Fruit fly (Drosophila melanogaster): Measurements from ENCODE around the gene CG9886.
A peak's percentile ranks its signal among the peaks of the same experiment; 100 is the strongest.

CG9886 gene

DNA sequence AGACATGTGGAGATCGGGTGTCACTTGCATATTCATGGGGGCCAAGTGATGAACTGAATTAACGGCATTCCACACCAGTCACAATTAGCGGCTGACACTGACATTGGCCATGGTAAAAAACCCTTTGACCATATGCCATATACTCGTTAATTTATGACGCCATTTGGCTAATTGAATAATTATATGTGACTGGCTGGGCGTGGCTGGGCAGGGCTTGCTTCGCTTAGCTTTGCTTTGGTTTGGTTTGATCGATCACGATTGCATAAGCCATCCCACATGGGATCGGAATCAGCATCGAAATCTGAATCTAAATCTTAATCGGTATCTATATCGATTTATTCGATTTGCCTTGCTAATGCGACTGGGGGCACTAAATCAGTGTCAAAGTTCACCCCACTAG is 9.0 kb downstream of the CG9886 start:
- no peak for TF ChIP-seq cic (GFP tag; optimal IDR thresholded peaks at IDR 0.05)
- TF ChIP-seq Mnt (GFP tag; optimal IDR thresholded peaks at IDR 0.05), result no peak
- no peak for TF ChIP-seq Hr96 (GFP tag; optimal IDR thresholded peaks at IDR 0.05)
- TF ChIP-seq CG33017 (tag; optimal IDR thresholded peaks at IDR 0.05), result no peak
- TF ChIP-seq tj (GFP tag; optimal IDR thresholded peaks at IDR 0.05), result no peak
- TF ChIP-seq kay (GFP tag; ENCODE audit: borderline replicate concordance), result peak; percentile 52
- TF ChIP-seq Crg-1 (GFP tag; optimal IDR thresholded peaks at IDR 0.05), result no peak
- TF ChIP-seq CG11617 (GFP tag; optimal IDR thresholded peaks at IDR 0.05), result no peak

- TF ChIP-seq CG11617 (GFP tag; optimal IDR thresholded peaks at IDR 0.05) (no peak), pad (GFP tag; optimal IDR thresholded peaks at IDR 0.05) (no peak), toe (GFP tag; optimal IDR thresholded peaks at IDR 0.05) (no peak), bab1 (GFP tag; optimal IDR thresholded peaks at IDR 0.05) (no peak), cnc (optimal IDR thresholded peaks at IDR 0.05) (no peak), cic (GFP tag; optimal IDR thresholded peaks at IDR 0.05) (no peak), Crg-1 (GFP tag; optimal IDR thresholded peaks at IDR 0.05) (no peak), CG7045 (GFP tag; optimal IDR thresholded peaks at IDR 0.05) (no peak), CG33017 (tag; optimal IDR thresholded peaks at IDR 0.05) (no peak), ovo (GFP tag; optimal IDR thresholded peaks at IDR 0.05) (no peak)
Observed at dm6 chr2L:2430251-2430650, 9.6 kb downstream of the CG9886 start.

- no peak for TF ChIP-seq kay (GFP tag; ENCODE audit: borderline replicate concordance)
- TF ChIP-seq Clk (GFP tag; optimal IDR thresholded peaks at IDR 0.05), result no peak
- TF ChIP-seq CG7045 (GFP tag; optimal IDR thresholded peaks at IDR 0.05), result no peak
- no peak for TF ChIP-seq CG11617 (GFP tag; optimal IDR thresholded peaks at IDR 0.05)
- no peak for TF ChIP-seq CG12768 (GFP tag; optimal IDR thresholded peaks at IDR 0.05)
- no peak for TF ChIP-seq CG33017 (tag; optimal IDR thresholded peaks at IDR 0.05)
- no peak for TF ChIP-seq CG7101 (tag; optimal IDR thresholded peaks at IDR 0.05)
- no peak for TF ChIP-seq pad (GFP tag; optimal IDR thresholded peaks at IDR 0.05)
- no peak for TF ChIP-seq tj (GFP tag; optimal IDR thresholded peaks at IDR 0.05)
- no peak for TF ChIP-seq Crg-1 (GFP tag; optimal IDR thresholded peaks at IDR 0.05)
- TF ChIP-seq cic (GFP tag; optimal IDR thresholded peaks at IDR 0.05), result no peak
- no peak for TF ChIP-seq CG14711 (tag; optimal IDR thresholded peaks at IDR 0.05)
Observed at dm6 chr2L:2432809-2433493, 12.3 kb downstream of the CG9886 start.

DNA sequence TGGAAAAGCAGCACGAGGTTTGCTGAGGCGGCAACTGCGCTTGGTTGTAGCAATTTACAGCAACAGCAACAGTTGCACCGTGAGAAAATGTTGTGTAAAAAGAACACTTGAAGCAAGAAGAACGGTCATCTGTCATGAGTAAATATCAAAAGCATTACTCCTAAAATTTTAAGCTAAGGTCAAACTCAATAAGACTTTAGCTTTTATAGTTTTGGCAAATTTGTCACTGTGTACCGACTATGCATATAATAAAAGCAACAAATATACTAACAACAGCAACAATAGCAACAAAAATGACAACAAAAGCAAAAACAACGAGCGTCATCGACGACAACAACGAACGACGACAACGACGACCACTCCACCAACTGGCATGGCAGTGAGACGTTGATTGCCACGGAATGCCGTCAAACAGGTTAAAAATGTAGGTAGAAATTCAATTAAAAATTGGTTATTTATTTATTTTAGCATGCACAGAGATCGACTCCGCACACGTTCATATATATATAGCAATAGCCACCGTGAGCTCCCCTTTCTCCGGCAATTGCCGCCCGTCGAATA is 12.9 kb downstream of the CG9886 start:
- TF ChIP-seq CG12768 (GFP tag; optimal IDR thresholded peaks at IDR 0.05) (peak; percentile 57), Clk (GFP tag; optimal IDR thresholded peaks at IDR 0.05) (peak; percentile 20), CG7045 (GFP tag; optimal IDR thresholded peaks at IDR 0.05) (peak; percentile 74), CG7101 (tag; optimal IDR thresholded peaks at IDR 0.05) (peak; percentile 60), tj (GFP tag; optimal IDR thresholded peaks at IDR 0.05) (peak; percentile 10), Hr96 (GFP tag; optimal IDR thresholded peaks at IDR 0.05) (peak; percentile 55), toe (GFP tag; optimal IDR thresholded peaks at IDR 0.05) (peak; percentile 48), kay (GFP tag; ENCODE audit: borderline replicate concordance) (peak; percentile 45), pad (GFP tag; optimal IDR thresholded peaks at IDR 0.05) (no peak), CG14711 (tag; optimal IDR thresholded peaks at IDR 0.05) (peak; percentile 42), CG33017 (tag; optimal IDR thresholded peaks at IDR 0.05) (peak; percentile 72), CG5204 (GFP tag; optimal IDR thresholded peaks at IDR 0.05) (peak; percentile 72), CG11617 (GFP tag; optimal IDR thresholded peaks at IDR 0.05) (no peak), Crg-1 (GFP tag; optimal IDR thresholded peaks at IDR 0.05) (no peak)

DNA sequence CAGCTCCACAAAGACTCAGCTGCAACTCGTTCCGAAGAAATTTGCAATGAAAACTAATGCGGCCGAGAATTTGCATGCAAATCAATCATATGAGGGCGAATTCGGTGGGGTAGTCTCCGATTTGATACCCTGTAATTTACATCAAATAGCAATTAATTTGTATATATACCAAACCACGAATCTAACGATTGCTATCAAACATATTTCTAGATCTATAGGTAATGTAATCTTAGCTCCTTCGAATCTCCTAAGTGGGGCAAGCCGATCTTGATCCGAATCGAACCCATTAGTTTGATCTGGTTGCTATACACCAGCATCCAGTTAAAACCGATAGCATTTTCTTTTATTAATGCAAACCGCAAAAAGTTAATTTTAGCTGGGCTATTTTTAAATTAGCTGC is 13.6 kb downstream of the CG9886 start:
- TF ChIP-seq Hr96 (GFP tag; optimal IDR thresholded peaks at IDR 0.05) (no peak), CG33017 (tag; optimal IDR thresholded peaks at IDR 0.05) (no peak), CG14711 (tag; optimal IDR thresholded peaks at IDR 0.05) (no peak), CG12768 (GFP tag; optimal IDR thresholded peaks at IDR 0.05) (no peak), pad (GFP tag; optimal IDR thresholded peaks at IDR 0.05) (no peak), CG11617 (GFP tag; optimal IDR thresholded peaks at IDR 0.05) (no peak), toe (GFP tag; optimal IDR thresholded peaks at IDR 0.05) (no peak), CG7045 (GFP tag; optimal IDR thresholded peaks at IDR 0.05) (no peak), kay (GFP tag; ENCODE audit: borderline replicate concordance) (no peak), CG7101 (tag; optimal IDR thresholded peaks at IDR 0.05) (no peak), bab1 (GFP tag; optimal IDR thresholded peaks at IDR 0.05) (no peak), Mnt (GFP tag; optimal IDR thresholded peaks at IDR 0.05) (no peak), Crg-1 (GFP tag; optimal IDR thresholded peaks at IDR 0.05) (no peak), ovo (GFP tag; optimal IDR thresholded peaks at IDR 0.05) (no peak), CG1620 (GFP tag; optimal IDR thresholded peaks at IDR 0.05) (no peak), cic (GFP tag; optimal IDR thresholded peaks at IDR 0.05) (no peak), cnc (optimal IDR thresholded peaks at IDR 0.05) (no peak)

- TF ChIP-seq Hr96 (GFP tag; optimal IDR thresholded peaks at IDR 0.05), result no peak
Observed at dm6 chr2L:2436258-2436657, 15.6 kb downstream of the CG9886 start.

Data from whole organism, adult.